Fruit fly (Drosophila melanogaster) whole organism, embryonic: ENCODE measurements around the gene Mms19.
A peak's percentile ranks its signal among the peaks of the same experiment; 100 is the strongest.

Source experiments
- CG10565 ChIP-seq: fragments of 200-800 bp; sonication (Bioruptor generic); optimal IDR thresholded peaks from 3 replicates; lab custom pipeline; 2016; ENCODE audit warnings: missing biosample characterization, mild to moderate bottlenecking, missing genetic modification characterization
- CG12299 ChIP-seq: fragments of 200-800 bp; sonication (Bioruptor generic); optimal IDR thresholded peaks from 2 replicates; lab custom pipeline; 2018; ENCODE audit warnings: missing biosample characterization, mild to moderate bottlenecking, missing genetic modification characterization
- CG14441 ChIP-seq: fragments of 200-800 bp; sonication (Bioruptor generic); IDR thresholded peaks from 2 replicates; pipeline ENCODE4 v1.3.6; 2022; ENCODE audit warnings: missing biosample characterization, missing genetic modification characterization
- CG14667 ChIP-seq: fragments of 200-800 bp; sonication (Bioruptor generic); IDR thresholded peaks from 2 replicates; pipeline ENCODE4 v1.3.6; 2022; ENCODE audit warnings: missing biosample characterization, missing genetic modification characterization
- CG18764 ChIP-seq: fragments of 200-800 bp; sonication (Bioruptor generic); optimal IDR thresholded peaks from 3 replicates; lab custom pipeline; 2016; ENCODE audit warnings: missing biosample characterization, missing genetic modification characterization
- CG3838 ChIP-seq: fragments of 200-800 bp; sonication (Bioruptor generic); optimal IDR thresholded peaks from 3 replicates; lab custom pipeline; 2016; ENCODE audit warnings: missing biosample characterization, missing genetic modification characterization
- CG4282 ChIP-seq: fragments of 200-800 bp; sonication (Bioruptor generic); optimal IDR thresholded peaks from 2 replicates; lab custom pipeline; 2016; ENCODE audit warnings: missing biosample characterization, missing genetic modification characterization
- CG4360 ChIP-seq: fragments of 200-800 bp; sonication (Bioruptor generic); IDR thresholded peaks from 2 replicates; pipeline ENCODE4 v1.3.6; 2022; ENCODE audit warnings: missing biosample characterization, missing genetic modification characterization
- CG6254 ChIP-seq: fragments of 200-800 bp; sonication (Bioruptor generic); optimal IDR thresholded peaks from 3 replicates; lab custom pipeline; 2017; ENCODE audit warnings: mild to moderate bottlenecking, missing biosample characterization, missing genetic modification reagents, missing genetic modification characterization
- CG7963 ChIP-seq: fragments of 200-800 bp; sonication (Bioruptor generic); IDR thresholded peaks from 3 replicates; pipeline ENCODE4 v1.3.6; 2022; ENCODE audit warnings: missing biosample characterization, missing genetic modification characterization; ENCODE audit not compliant: partially characterized antibody
- CG8281 ChIP-seq: fragments of 200-800 bp; sonication (Bioruptor generic); optimal IDR thresholded peaks from 2 replicates; lab custom pipeline; 2018; ENCODE audit warnings: missing biosample characterization, mild to moderate bottlenecking, missing genetic modification characterization, moderate library complexity
- CG8478 ChIP-seq: fragments of >200 bp; optimal IDR thresholded peaks from 2 replicates; lab custom pipeline; 2018
- Camta ChIP-seq: fragments of 200-800 bp; sonication (Bioruptor generic); optimal IDR thresholded peaks from 2 replicates; lab custom pipeline; 2016; ENCODE audit warnings: missing biosample characterization, missing genetic modification characterization
- Dfd ChIP-seq, 2 experiments: fragments of >200 bp; optimal IDR thresholded peaks; 2 replicates each; lab custom pipeline; 2017; ENCODE audit warnings: missing biosample characterization in 2 of 2, missing genetic modification characterization in 2 of 2
- HLH4C ChIP-seq: fragments of 200-800 bp; sonication (Bioruptor generic); IDR thresholded peaks from 3 replicates; pipeline ENCODE4 v1.3.6; 2022; ENCODE audit warnings: missing biosample characterization, missing genetic modification characterization; ENCODE audit not compliant: partially characterized antibody
- HmgZ ChIP-seq: fragments of 200-800 bp; sonication (Bioruptor generic); optimal IDR thresholded peaks from 2 replicates; lab custom pipeline; 2018; ENCODE audit warnings: missing biosample characterization, mild to moderate bottlenecking, missing genetic modification characterization
- Hr51 ChIP-seq, 2 experiments: fragments of 200-800 bp; sonication (Bioruptor generic); optimal IDR thresholded peaks; 2 replicates in 1 of 2; 3 replicates in 1 of 2; lab custom pipeline; 2016 to 2018; ENCODE audit warnings: missing biosample characterization in 2 of 2, missing genetic modification characterization in 2 of 2, mild to moderate bottlenecking in 1 of 2, moderate library complexity in 1 of 2
- Meics ChIP-seq: fragments of 200-800 bp; sonication (Bioruptor generic); optimal IDR thresholded peaks from 2 replicates; lab custom pipeline; 2017; ENCODE audit warnings: missing biosample characterization, mild to moderate bottlenecking, missing genetic modification characterization
- Opbp ChIP-seq: fragments of 200-800 bp; sonication (Bioruptor generic); IDR thresholded peaks from 3 replicates; pipeline ENCODE4 v1.3.6; 2022; ENCODE audit warnings: missing biosample characterization, missing genetic modification characterization; ENCODE audit not compliant: partially characterized antibody
- Optix ChIP-seq: fragments of 200-800 bp; sonication (Bioruptor generic); IDR thresholded peaks from 3 replicates; pipeline ENCODE4 v1.3.6; 2022; ENCODE audit warnings: missing biosample characterization, missing genetic modification characterization
- Poxn ChIP-seq: fragments of 200-800 bp; sonication (Bioruptor generic); IDR thresholded peaks from 2 replicates; pipeline ENCODE4 v1.3.6; 2022; ENCODE audit warnings: missing biosample characterization, missing genetic modification characterization
- Ravus ChIP-seq: fragments of 200-800 bp; sonication (Bioruptor generic); IDR thresholded peaks from 2 replicates; pipeline ENCODE4 v1.3.6; 2022; ENCODE audit warnings: missing biosample characterization, missing genetic modification characterization
- Sin3A ChIP-seq: fragments of >200 bp; optimal IDR thresholded peaks from 2 replicates; lab custom pipeline; 2018
- Stat92E ChIP-seq, 3 experiments: fragments of >200 bp in 2 of 3; fragments of 200-800 bp in 1 of 3; sonication (Bioruptor generic) in 1 of 3; optimal IDR thresholded peaks; 2 replicates each; lab custom pipeline; 2017 to 2019; ENCODE audit warnings: missing biosample characterization in 3 of 3, missing genetic modification characterization in 3 of 3, mild to moderate bottlenecking in 1 of 3, moderate library complexity in 1 of 3
- Usf ChIP-seq: fragments of 200-800 bp; sonication (Bioruptor generic); optimal IDR thresholded peaks from 2 replicates; lab custom pipeline; 2017; ENCODE audit warnings: missing genotype, missing biosample characterization, missing genetic modification characterization
- ap ChIP-seq: fragments of 200-800 bp; sonication (Bioruptor generic); IDR thresholded peaks from 2 replicates; pipeline ENCODE4 v1.3.6; 2022; ENCODE audit warnings: missing biosample characterization, missing genetic modification characterization
- chm ChIP-seq: fragments of 200-800 bp; sonication (Bioruptor generic); IDR thresholded peaks from 2 replicates; pipeline ENCODE4 v1.3.6; 2022; ENCODE audit warnings: missing biosample characterization, missing genetic modification characterization
- crc ChIP-seq: fragments of 200-800 bp; sonication (Bioruptor generic); optimal IDR thresholded peaks from 2 replicates; lab custom pipeline; 2016; ENCODE audit warnings: missing biosample characterization, missing genetic modification characterization
- croc ChIP-seq: fragments of 200-800 bp; sonication (Bioruptor generic); conservative IDR thresholded peaks from 3 replicates; pipeline ENCODE4 v1.3.6; 2022; ENCODE audit warnings: missing biosample characterization, missing genetic modification characterization
- crol ChIP-seq: fragments of 200-800 bp; sonication (Bioruptor generic); IDR thresholded peaks from 2 replicates; pipeline ENCODE4 v1.3.6; 2022; ENCODE audit warnings: missing biosample characterization, missing genetic modification characterization
- danr ChIP-seq: fragments of 200-800 bp; sonication (Bioruptor generic); IDR thresholded peaks from 2 replicates; pipeline ENCODE4 v1.3.6; 2022; ENCODE audit warnings: missing biosample characterization, missing genetic modification characterization
- dysf ChIP-seq: fragments of 200-800 bp; sonication (Bioruptor generic); IDR thresholded peaks from 3 replicates; pipeline ENCODE4 v1.3.6; 2022; ENCODE audit warnings: missing biosample characterization, missing genetic modification characterization
- emc ChIP-seq: fragments of 200-800 bp; sonication (Bioruptor generic); optimal IDR thresholded peaks from 2 replicates; lab custom pipeline; 2016; ENCODE audit warnings: missing biosample characterization, missing genetic modification characterization
- fd102C ChIP-seq: fragments of 200-800 bp; sonication (Bioruptor generic); optimal IDR thresholded peaks from 2 replicates; lab custom pipeline; 2018; ENCODE audit warnings: missing biosample characterization, mild to moderate bottlenecking, missing genetic modification characterization, moderate library complexity
- gcm2 ChIP-seq: fragments of 200-800 bp; sonication (Bioruptor generic); optimal IDR thresholded peaks from 2 replicates; lab custom pipeline; 2016; ENCODE audit warnings: missing biosample characterization, missing genetic modification characterization
- hbn ChIP-seq: fragments of 200-800 bp; sonication (Bioruptor generic); IDR thresholded peaks from 2 replicates; pipeline ENCODE4 v1.3.6; 2022; ENCODE audit warnings: missing biosample characterization, missing genetic modification characterization; ENCODE audit not compliant: partially characterized antibody
- ind ChIP-seq: fragments of 200-800 bp; sonication (Bioruptor generic); optimal IDR thresholded peaks from 3 replicates; lab custom pipeline; 2016; ENCODE audit warnings: missing biosample characterization, missing genetic modification characterization
- jing ChIP-seq: fragments of 200-800 bp; sonication (Bioruptor generic); optimal IDR thresholded peaks from 2 replicates; lab custom pipeline; 2018; ENCODE audit warnings: missing biosample characterization, mild to moderate bottlenecking, missing genetic modification characterization
- lov ChIP-seq, 2 experiments: fragments of 200-800 bp in 1 of 2; fragments of >200 bp in 1 of 2; sonication (Bioruptor generic) in 1 of 2; IDR thresholded peaks in 1 of 2; optimal IDR thresholded peaks in 1 of 2; 2 replicates in 1 of 2; 3 replicates in 1 of 2; pipeline versions ENCODE4 v1.3.6 to Lab custom; 2017 to 2022; ENCODE audit warnings: missing biosample characterization in 1 of 2, missing genetic modification characterization in 1 of 2
- mam ChIP-seq: fragments of 200-800 bp; sonication (Bioruptor generic); optimal IDR thresholded peaks from 3 replicates; lab custom pipeline; 2016; ENCODE audit warnings: missing biosample characterization, missing genetic modification characterization
- nerfin-1 ChIP-seq: fragments of 200-800 bp; sonication (Bioruptor generic); optimal IDR thresholded peaks from 3 replicates; lab custom pipeline; 2019; ENCODE audit warnings: missing biosample characterization, mild to moderate bottlenecking, missing genetic modification characterization, moderate library complexity
- odd ChIP-seq: fragments of 200-800 bp; sonication (Bioruptor generic); optimal IDR thresholded peaks from 2 replicates; lab custom pipeline; 2017; ENCODE audit warnings: missing biosample characterization, mild to moderate bottlenecking, missing genetic modification characterization
- pfk ChIP-seq: fragments of 200-800 bp; sonication (Bioruptor generic); optimal IDR thresholded peaks from 2 replicates; lab custom pipeline; 2018; ENCODE audit warnings: missing biosample characterization, mild to moderate bottlenecking, missing genetic modification characterization, moderate library complexity
- pros ChIP-seq: fragments of 200-800 bp; sonication (Bioruptor generic); optimal IDR thresholded peaks from 3 replicates; lab custom pipeline; 2019; ENCODE audit warnings: missing biosample characterization, mild to moderate bottlenecking, missing genetic modification characterization, moderate library complexity
- ro ChIP-seq: fragments of 200-800 bp; sonication (Bioruptor generic); IDR thresholded peaks from 2 replicates; pipeline ENCODE4 v1.3.6; 2022; ENCODE audit warnings: missing biosample characterization, missing genetic modification characterization
- run ChIP-seq: fragments of 200-800 bp; sonication (Bioruptor generic); optimal IDR thresholded peaks from 3 replicates; lab custom pipeline; 2018; ENCODE audit warnings: missing biosample characterization, mild to moderate bottlenecking, missing genetic modification characterization
- sens ChIP-seq: fragments of 200-800 bp; sonication (Bioruptor generic); peaks from one replicate; lab custom pipeline; 2016; ENCODE audit warnings: missing biosample characterization, missing genetic modification characterization
- ttk ChIP-seq: fragments of 200-800 bp; sonication (Bioruptor generic); IDR thresholded peaks from 2 replicates; pipeline ENCODE4 v2.1.2; 2022; ENCODE audit warnings: missing biosample characterization, missing genetic modification characterization
- tup ChIP-seq: fragments of 200-800 bp; sonication (Bioruptor generic); optimal IDR thresholded peaks from 2 replicates; lab custom pipeline; 2016; ENCODE audit warnings: missing biosample characterization, mild to moderate bottlenecking, missing genetic modification characterization, moderate library complexity

Mms19 gene

dm6 chr3R:5211901-5212758 is 20.2 kb upstream of the Mms19 start (continued):
- peak; percentile 3 for TF ChIP-seq mam (GFP tag; lab: Kevin White, UChicago)
- no peak for TF ChIP-seq pfk (GFP tag; lab: Kevin White, UChicago)
- TF ChIP-seq CG8478, result no peak
- TF ChIP-seq ttk (GFP tag; lab: Robert Waterston, UW), result no peak; the same call in 1 of the 2 replicates
- no peak for TF ChIP-seq emc
- TF ChIP-seq Optix, result peak; percentile 69; the same call in 2 of the 3 replicates
- TF ChIP-seq crc (GFP tag; lab: Kevin White, UChicago), result peak; percentile 41
- TF ChIP-seq run (tag; lab: Kevin White, UChicago), result no peak
- TF ChIP-seq Stat92E (GFP tag; optimal IDR thresholded peaks at IDR 0.05; lab: Kevin White, UChicago), result peak in 1 of 3 experiments; percentile 92
- TF ChIP-seq hbn, result no peak
- peak; percentile 35 for TF ChIP-seq ind (GFP tag; lab: Kevin White, UChicago)
- peak; percentile 71 for TF ChIP-seq croc (GFP tag; lab: Robert Waterston, UW)
- no peak for TF ChIP-seq Poxn
- TF ChIP-seq CG18764 (GFP tag; lab: Kevin White, UChicago), result peak; percentile 67
- peak; percentile 18 for TF ChIP-seq lov (optimal IDR thresholded peaks at IDR 0.05; lab: Kevin White, UChicago)
- TF ChIP-seq lov (GFP tag; IDR thresholded peaks at IDR 0.05; lab: Robert Waterston, UW), result peak; percentile 82; the same call in 2 of the 3 replicates
- TF ChIP-seq pros (GFP tag; lab: Kevin White, UChicago), result peak; percentile 94
- peak; percentile 60 for TF ChIP-seq CG10565 (GFP tag; lab: Kevin White, UChicago)
- TF ChIP-seq gcm2 (GFP tag; lab: Kevin White, UChicago), result peak; percentile 24
- peak; percentile 96 for TF ChIP-seq nerfin-1 (tag; lab: Kevin White, UChicago)
- TF ChIP-seq Dfd (GFP tag; optimal IDR thresholded peaks at IDR 0.05; lab: Kevin White, UChicago), result no peak
- no peak for TF ChIP-seq HmgZ (tag; lab: Kevin White, UChicago)
- no peak for TF ChIP-seq Opbp (GFP tag; lab: Robert Waterston, UW)
- no peak for TF ChIP-seq Sin3A (lab: Kevin White, UChicago)
- peak; percentile 12 for TF ChIP-seq odd (GFP tag; lab: Kevin White, UChicago)
- TF ChIP-seq CG8281 (tag; lab: Kevin White, UChicago), result peak; percentile 24
- TF ChIP-seq ap, result peak; percentile 40; the same call in 1 of the 2 replicates
- peak; percentile 4 for TF ChIP-seq CG12299 (tag; lab: Kevin White, UChicago)
- TF ChIP-seq CG7963, result no peak
- TF ChIP-seq HLH4C (GFP tag; lab: Robert Waterston, UW), result no peak
- TF ChIP-seq CG4282 (GFP tag; lab: Kevin White, UChicago), result peak; percentile 28
- TF ChIP-seq dysf, result peak; percentile 41; the same call in 1 of the 3 replicates
- no peak for TF ChIP-seq CG4360 (GFP tag; lab: Robert Waterston, UW)
- no peak for TF ChIP-seq tup
- no peak for TF ChIP-seq danr
- no peak for TF ChIP-seq CG3838 (GFP tag; lab: Kevin White, UChicago)
- no peak for TF ChIP-seq crol (GFP tag; lab: Robert Waterston, UW)
- peak; percentile 44 for TF ChIP-seq jing (GFP tag; lab: Kevin White, UChicago)
- peak; percentile 72 for TF ChIP-seq Camta (GFP tag; lab: Kevin White, UChicago)
- no peak; the same call in 1 of the 2 replicates for TF ChIP-seq ro (GFP tag; lab: Robert Waterston, UW)
- peak; percentile 98 for TF ChIP-seq sens (GFP tag; lab: Kevin White, UChicago)
- peak; percentile 78 for TF ChIP-seq CG6254
- peak; percentile 60; the same call in 1 of the 2 replicates for TF ChIP-seq chm (GFP tag; lab: Robert Waterston, UW)
- TF ChIP-seq Ravus, result no peak
- peak; percentile 63 for TF ChIP-seq Usf (GFP tag; lab: Kevin White, UChicago)
- TF ChIP-seq CG14667 (GFP tag; lab: Robert Waterston, UW), result peak; percentile 32; the same call in 1 of the 2 replicates
- TF ChIP-seq fd102C (GFP tag; lab: Kevin White, UChicago), result peak; percentile 96
- peak; percentile 23 to 82 for TF ChIP-seq Hr51 (GFP tag; optimal IDR thresholded peaks at IDR 0.05; lab: Kevin White, UChicago)
- TF ChIP-seq Meics (GFP tag; lab: Kevin White, UChicago), result peak; percentile 6
- no peak for TF ChIP-seq CG14441 (GFP tag; lab: Robert Waterston, UW)
